Worm (Caenorhabditis elegans) whole organism, dauer: ENCODE results near the gene F46G10.1.

ENCODE experiments used
- unc-62 ChIP-seq: sonication (generic microtip); optimal IDR thresholded peaks from 2 replicates; lab custom pipeline; 2017; ENCODE audit warnings: missing biosample characterization, missing genetic modification reagents, missing genetic modification characterization

Gene F46G10.1

ce11 chrX:13308745-13309144 is 2.8 kb downstream of the F46G10.1 start, which contains the start of gene srxa-8:
Gene srxa-8 (minus strand): TSS chrX:13308845.
- TF ChIP-seq unc-62 (GFP tag; lab: Kevin White, UChicago) = no peak

DNA sequence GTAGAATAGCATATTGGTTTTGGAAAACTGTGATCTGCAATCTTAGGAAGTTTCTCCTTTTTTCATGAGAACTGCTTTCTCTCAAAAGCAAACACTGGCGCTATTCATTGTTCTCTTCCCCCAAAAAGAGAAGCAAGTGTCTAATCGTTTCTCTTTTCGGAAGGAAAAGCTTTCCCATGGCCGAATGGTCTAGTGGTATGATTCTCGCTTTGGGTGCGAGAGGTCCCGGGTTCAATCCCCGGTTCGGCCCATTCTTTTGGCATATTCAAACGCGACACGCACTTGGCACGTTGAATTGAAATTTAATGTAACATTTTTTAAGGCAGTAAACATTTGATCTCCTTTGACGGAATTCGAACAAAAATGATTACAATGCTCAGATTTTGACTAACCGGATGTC is 3.7 kb downstream of the F46G10.1 start:
- TF ChIP-seq unc-62 (GFP tag; lab: Kevin White, UChicago) = no peak

DNA sequence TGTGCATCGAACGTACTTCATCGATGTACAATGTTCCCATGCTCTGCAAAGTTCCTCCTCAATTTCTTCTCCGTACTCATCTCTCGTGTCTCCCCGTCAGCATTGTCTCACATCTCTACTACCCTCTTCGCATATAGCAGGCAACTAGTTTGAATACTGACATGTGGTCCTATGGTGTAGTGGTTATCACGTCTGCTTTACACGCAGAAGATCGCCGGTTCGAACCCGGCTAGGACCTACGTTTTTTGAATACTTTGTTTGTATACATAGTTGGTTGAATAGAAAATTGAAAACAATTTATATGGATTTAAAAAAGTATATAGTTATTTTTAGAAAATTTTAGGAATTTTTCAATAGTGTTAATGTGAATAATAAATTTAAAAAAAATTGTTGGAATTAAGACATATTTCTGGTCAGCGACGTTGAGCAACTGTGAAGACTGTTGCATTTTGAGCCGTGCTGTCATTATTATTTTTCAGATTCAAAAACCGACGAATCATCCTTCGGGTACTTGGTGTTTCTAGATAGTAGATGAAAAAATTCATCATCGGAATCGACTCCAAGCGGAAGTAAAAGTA is 4.6 kb downstream of the F46G10.1 start:
- no peak for TF ChIP-seq unc-62 (GFP tag; lab: Kevin White, UChicago)

- no peak for TF ChIP-seq unc-62 (GFP tag; lab: Kevin White, UChicago)
Observed at ce11 chrX:13305779-13306178, 5.8 kb downstream of the F46G10.1 start, which contains the start of gene srd-43. Gene srd-43 (minus strand): TSS chrX:13305844.

DNA sequence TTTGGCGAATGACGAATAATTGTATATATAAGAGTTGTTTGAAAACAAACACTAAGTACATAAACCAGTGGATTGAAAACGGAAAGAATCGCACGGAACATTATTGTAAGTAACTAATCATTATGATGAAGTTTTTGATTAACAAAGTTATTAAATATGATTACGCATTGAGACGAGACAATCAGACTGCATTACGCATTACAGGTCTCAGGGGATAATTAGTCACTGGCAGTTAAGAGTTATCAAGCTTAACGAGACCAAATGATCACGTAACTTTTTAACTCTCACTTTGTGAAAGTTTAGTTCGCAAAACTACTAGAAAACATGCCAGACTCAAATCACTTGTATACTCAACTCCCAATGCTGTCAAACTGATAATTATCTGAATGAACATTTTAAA is 8.2 kb downstream of the F46G10.1 start, which contains the start of gene srd-42:
srd-42 (minus strand) TSS at position 101 of the 400 bp plus-strand sequence.
- TF ChIP-seq unc-62 (GFP tag; lab: Kevin White, UChicago) = no peak

DNA sequence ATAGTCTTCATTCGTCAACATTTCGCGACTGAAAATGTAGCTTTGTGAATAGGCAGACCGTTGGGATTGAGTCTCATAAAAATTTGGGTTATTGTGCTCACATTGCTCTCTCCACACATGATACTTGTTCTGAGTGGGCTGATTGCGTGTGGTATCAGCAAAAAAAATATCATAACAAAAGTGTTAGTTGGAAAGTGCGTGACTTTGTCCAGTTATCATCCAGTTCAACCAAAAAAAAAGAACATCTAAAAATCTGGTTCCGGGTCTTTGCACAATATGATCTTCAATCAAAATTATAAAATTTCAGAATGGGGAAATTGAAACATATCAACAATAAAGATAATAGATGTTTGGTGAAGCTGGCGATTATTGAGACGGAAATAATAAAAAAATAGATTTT is 11.1 kb downstream of the F46G10.1 start, which contains the start of gene srd-39:
srd-39 (minus strand) TSS at position 101 of the 400 bp plus-strand sequence.
- no peak for TF ChIP-seq unc-62 (GFP tag; lab: Kevin White, UChicago)

- TF ChIP-seq unc-62 (GFP tag; lab: Kevin White, UChicago) = no peak
Observed at ce11 chrX:13294669-13295068, 16.9 kb downstream of the F46G10.1 start, which contains the start of gene srd-36. Gene srd-36 (minus strand): TSS chrX:13294769.

- TF ChIP-seq unc-62 (GFP tag; lab: Kevin White, UChicago) = no peak
Observed at ce11 chrX:13293023-13293422, 18.5 kb downstream of the F46G10.1 start.

DNA sequence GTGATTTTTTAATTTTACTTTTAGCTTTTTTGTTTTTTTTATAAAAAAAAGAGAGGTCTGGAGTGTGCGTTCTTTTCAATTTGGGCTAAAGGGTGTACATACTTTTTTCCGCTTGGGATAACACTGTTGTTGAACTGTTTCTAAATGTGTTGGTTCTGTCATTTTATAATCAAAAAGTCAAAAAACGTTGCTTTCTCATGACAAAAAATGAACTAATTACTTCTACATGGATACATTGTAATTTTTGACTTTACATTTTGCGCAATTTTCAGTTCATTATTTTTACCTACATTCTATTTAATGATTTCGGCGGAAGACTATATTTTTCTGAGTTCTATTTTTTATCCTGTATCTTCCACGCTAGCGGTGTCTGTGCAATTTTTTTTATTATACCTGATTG is 20.0 kb downstream of the F46G10.1 start, which contains the start of gene srd-38:
srd-38 (plus strand) TSS at position 301 of the 400 bp plus-strand sequence.
- no peak for TF ChIP-seq unc-62 (GFP tag; lab: Kevin White, UChicago)

DNA sequence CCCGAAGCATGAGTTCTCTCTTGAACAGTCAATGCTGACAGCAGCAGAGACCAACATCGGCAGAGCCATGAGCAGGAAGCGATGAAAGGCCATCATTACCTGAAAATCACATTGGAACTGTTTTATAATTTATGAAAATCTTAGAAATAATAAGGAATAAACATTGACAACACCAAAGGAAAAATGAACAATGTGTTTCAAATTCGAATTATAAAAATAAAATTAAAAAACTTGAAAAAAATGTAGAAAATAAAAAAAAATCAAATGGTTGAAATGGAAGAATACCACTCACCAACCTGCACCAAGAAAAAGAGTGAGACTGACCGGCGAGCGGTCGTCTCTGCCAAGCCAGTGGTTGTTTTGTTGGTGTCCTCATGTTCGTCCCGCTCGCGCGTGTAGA is 21.0 kb downstream of the F46G10.1 start, which contains the start of gene R04D3.3:
R04D3.3 (minus strand) TSS at position 101 of the 400 bp plus-strand sequence.
- TF ChIP-seq unc-62 (GFP tag; lab: Kevin White, UChicago) = no peak

ce11 chrX:13288715-13289114 is 22.8 kb downstream of the F46G10.1 start, which contains the start of gene R04D3.4:
Gene R04D3.4 (minus strand): TSS chrX:13288815.
- no peak for TF ChIP-seq unc-62 (GFP tag; lab: Kevin White, UChicago)

ce11 chrX:13286533-13286932 is 25.0 kb downstream of the F46G10.1 start, which contains the start of gene R04D3.2:
Gene R04D3.2 (minus strand): TSS chrX:13286633.
- no peak for TF ChIP-seq unc-62 (GFP tag; lab: Kevin White, UChicago)

DNA sequence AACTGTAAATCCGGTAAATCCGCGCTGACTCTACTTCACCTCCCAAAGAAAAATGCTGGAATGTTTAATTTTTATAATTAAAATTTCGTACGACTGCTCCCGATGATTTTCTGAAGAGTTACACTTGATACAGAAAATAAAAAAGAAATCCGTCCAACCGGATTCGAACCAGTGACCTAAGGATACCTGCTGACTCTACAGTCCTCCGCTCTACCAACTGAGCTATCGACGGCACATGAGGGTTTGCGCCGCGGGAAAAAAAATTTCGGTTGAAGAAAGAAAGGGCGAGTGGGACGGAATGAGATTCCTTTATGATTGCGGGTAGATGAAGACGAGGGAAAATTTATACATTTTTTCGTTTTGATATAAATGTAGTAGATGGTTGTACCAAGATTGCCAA is 26.9 kb downstream of the F46G10.1 start:
- no peak for TF ChIP-seq unc-62 (GFP tag; lab: Kevin White, UChicago)

DNA sequence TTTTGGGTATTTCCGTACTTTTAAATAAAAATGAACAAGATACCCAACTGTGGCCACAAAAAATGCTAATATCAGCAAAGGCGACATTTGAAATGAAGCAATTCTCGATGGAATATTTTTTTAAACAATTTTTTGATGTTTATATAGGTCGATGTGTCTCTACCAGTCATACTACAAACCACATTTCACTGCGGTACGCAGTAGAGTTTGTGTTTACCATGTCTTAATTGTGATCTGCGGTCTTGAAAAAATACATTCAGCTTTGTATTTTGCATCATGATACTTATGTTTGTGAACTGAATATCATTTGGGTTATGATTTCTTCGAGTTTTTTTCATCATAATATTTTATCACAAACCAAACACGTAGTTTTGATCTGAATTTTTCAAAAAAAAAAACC is 27.5 kb downstream of the F46G10.1 start, which contains the start of gene cyp-14A4:
cyp-14A4 (minus strand) TSS at position 107 of the 400 bp plus-strand sequence.
- no peak for TF ChIP-seq unc-62 (GFP tag; lab: Kevin White, UChicago)

ce11 chrX:13283462-13283861 is 28.1 kb downstream of the F46G10.1 start:
- TF ChIP-seq unc-62 (GFP tag; lab: Kevin White, UChicago) = no peak

DNA sequence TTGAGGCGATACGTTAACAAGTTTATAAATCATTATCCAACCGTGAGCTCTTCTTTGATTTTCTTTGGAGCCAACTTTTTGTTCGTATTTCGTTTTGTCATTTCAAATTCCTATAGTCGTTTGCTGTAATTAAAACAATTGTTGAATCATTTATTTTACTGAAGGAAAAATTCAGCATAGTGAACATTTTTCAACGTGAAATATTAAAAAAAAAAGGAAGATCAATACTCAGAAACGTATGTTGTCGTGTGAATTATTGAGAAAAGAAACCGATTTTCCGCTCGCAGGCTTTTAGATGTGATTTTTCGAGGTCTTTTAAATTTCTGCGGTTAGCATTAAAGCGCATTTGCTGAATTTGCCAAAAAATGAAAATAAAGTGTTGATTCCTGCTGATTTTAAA is 32.7 kb downstream of the F46G10.1 start, which contains the start of gene phf-33:
phf-33 (minus strand) TSS at position 101 of the 400 bp plus-strand sequence.
- no peak for TF ChIP-seq unc-62 (GFP tag; lab: Kevin White, UChicago)

- TF ChIP-seq unc-62 (GFP tag; lab: Kevin White, UChicago) = no peak
Observed at ce11 chrX:13274102-13274501, 37.5 kb downstream of the F46G10.1 start, which contains the start of gene cyp-14A3. Gene cyp-14A3 (minus strand): TSS chrX:13274202.
